Fruit fly (Drosophila melanogaster) whole organism, pupa: ENCODE data around the gene CG10029.

Experiments used
- CG10348 ChIP-seq: fragments of 200-800 bp; sonication (Bioruptor generic); IDR thresholded peaks from 2 replicates; pipeline ENCODE4 v1.3.6; 2022; ENCODE audit warnings: missing biosample characterization, missing genetic modification characterization
- CG12605 ChIP-seq: fragments of 200-800 bp; sonication (Bioruptor generic); IDR thresholded peaks from 2 replicates; pipeline ENCODE4 v1.3.6; 2022; ENCODE audit warnings: missing biosample characterization, missing genetic modification characterization
- CG13204 ChIP-seq: fragments of 200-800 bp; sonication (Bioruptor generic); optimal IDR thresholded peaks from 2 replicates; lab custom pipeline; 2018; ENCODE audit warnings: missing biosample characterization, mild to moderate bottlenecking, missing genetic modification characterization, moderate library complexity
- CG14655 ChIP-seq: fragments of 200-800 bp; sonication (Bioruptor generic); optimal IDR thresholded peaks from 3 replicates; lab custom pipeline; 2017; ENCODE audit warnings: mild to moderate bottlenecking, missing biosample characterization, missing genetic modification reagents, missing genetic modification characterization
- CG15710 ChIP-seq: fragments of 200-800 bp; sonication (Bioruptor generic); optimal IDR thresholded peaks from 2 replicates; lab custom pipeline; 2018; ENCODE audit warnings: missing biosample characterization, mild to moderate bottlenecking, missing genetic modification characterization, moderate library complexity
- CG17806 ChIP-seq: fragments of 200-800 bp; sonication (Bioruptor generic); optimal IDR thresholded peaks from 2 replicates; lab custom pipeline; 2018; ENCODE audit warnings: missing biosample characterization, mild to moderate bottlenecking, missing genetic modification characterization, moderate library complexity
- CG4496 ChIP-seq: fragments of 200-800 bp; sonication (Bioruptor generic); IDR thresholded peaks from 3 replicates; pipeline ENCODE4 v1.3.6; 2022; ENCODE audit warnings: missing biosample characterization, missing genetic modification characterization
- CG8159 ChIP-seq: fragments of 200-800 bp; sonication (Bioruptor generic); optimal IDR thresholded peaks from 3 replicates; lab custom pipeline; 2018; ENCODE audit warnings: missing biosample characterization, mild to moderate bottlenecking, missing genetic modification characterization, moderate library complexity
- CG8301 ChIP-seq: fragments of 200-800 bp; sonication (Bioruptor generic); optimal IDR thresholded peaks from 2 replicates; lab custom pipeline; 2018; ENCODE audit warnings: missing biosample characterization, mild to moderate bottlenecking, missing genetic modification characterization
- EcR ChIP-seq: fragments of 200-800 bp; sonication (Bioruptor generic); optimal IDR thresholded peaks from 3 replicates; lab custom pipeline; 2019; ENCODE audit warnings: missing biosample characterization, missing genetic modification characterization, mild to moderate bottlenecking, moderate library complexity, missing genetic modification reagents
- Ets98B ChIP-seq: fragments of 200-800 bp; sonication (Bioruptor generic); IDR thresholded peaks from 2 replicates; pipeline ENCODE4 v1.3.6; 2022; ENCODE audit warnings: missing biosample characterization, missing genetic modification characterization
- gl ChIP-seq: fragments of 200-800 bp; sonication (Bioruptor generic); optimal IDR thresholded peaks from 2 replicates; lab custom pipeline; 2018; ENCODE audit warnings: missing biosample characterization, mild to moderate bottlenecking, missing genetic modification characterization
- rn ChIP-seq: fragments of 200-800 bp; sonication (Bioruptor generic); IDR thresholded peaks from 2 replicates; pipeline ENCODE4 v1.3.6; 2022; ENCODE audit warnings: missing biosample characterization, missing genetic modification characterization

DNA sequence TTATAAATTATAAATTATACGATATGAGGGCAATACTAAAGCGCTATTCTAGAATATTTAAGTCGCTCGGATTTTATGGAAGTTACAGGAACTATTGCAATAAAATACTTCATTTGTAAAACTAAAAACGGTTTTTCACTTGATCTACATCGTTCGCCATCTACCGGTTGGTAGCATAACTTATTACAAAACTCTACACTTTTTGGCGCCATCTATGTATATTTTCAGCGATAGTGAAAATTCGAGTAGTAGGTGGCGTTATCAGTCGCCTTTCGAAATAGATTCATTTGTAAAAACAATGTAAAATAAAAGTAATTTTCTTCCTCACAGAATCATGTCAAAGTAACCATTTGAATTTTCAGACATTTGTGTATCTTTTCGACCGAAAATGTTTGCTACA, 29.4 kb upstream of the CG10029 start, which contains the start of gene nxf4:
- TF ChIP-seq CG4496 (GFP tag; lab: Robert Waterston, UW) (no peak), CG17806 (tag; lab: Kevin White, UChicago) (no peak), Ets98B (GFP tag; lab: Robert Waterston, UW) (no peak), rn (GFP tag; lab: Robert Waterston, UW) (no peak), CG8159 (no peak), CG8301 (tag; lab: Kevin White, UChicago) (no peak), CG15710 (tag; lab: Kevin White, UChicago) (no peak), CG13204 (GFP tag; lab: Kevin White, UChicago) (no peak), gl (tag; lab: Kevin White, UChicago) (no peak), CG12605 (GFP tag; lab: Robert Waterston, UW) (no peak), EcR (no peak), CG14655 (no peak), CG10348 (GFP tag; lab: Robert Waterston, UW) (no peak)
